Fruit fly (Drosophila melanogaster) Kc167 (cell line): ENCODE measurements around the gene CG9992.

Experiments
- Myc ChIP-seq: fragments of >200 bp; optimal IDR thresholded peaks from 2 replicates; lab custom pipeline; 2017; ENCODE audit warnings: missing external identifiers
- Sin3A ChIP-seq: fragments of >200 bp; optimal IDR thresholded peaks from 2 replicates; lab custom pipeline; 2018; ENCODE audit warnings: missing external identifiers
- h ChIP-seq: fragments of >200 bp; optimal IDR thresholded peaks from 3 replicates; lab custom pipeline; 2018; ENCODE audit warnings: missing external identifiers
- insv ChIP-seq: fragments of >200 bp; optimal IDR thresholded peaks from 3 replicates; lab custom pipeline; 2018; ENCODE audit warnings: missing external identifiers
- psq ChIP-seq: fragments of >200 bp; optimal IDR thresholded peaks from 2 replicates; lab custom pipeline; 2017; ENCODE audit warnings: missing external identifiers
- ttk ChIP-seq: sonication (Bioruptor generic); optimal IDR thresholded peaks from 2 replicates; lab custom pipeline; 2017; ENCODE audit warnings: missing external identifiers

- TF ChIP-seq Myc (lab: Kevin White, UChicago): no peak
- TF ChIP-seq psq (lab: Kevin White, UChicago): no peak
- TF ChIP-seq Sin3A (lab: Kevin White, UChicago): no peak
- no peak for TF ChIP-seq insv (lab: Kevin White, UChicago)
- TF ChIP-seq ttk: no peak
- TF ChIP-seq h: no peak
Measured at dm6 chrX:16391397-16391796, 6.7 kb upstream of the CG9992 start, which contains the start of the genes TH1 and mei-41.
